Fruit fly (Drosophila melanogaster): ENCODE measurements around the gene HERC2.

Gene HERC2

dm6 chrX:20448828-20449427 lies 54.7 kb downstream of the HERC2 start, which contains the start of gene tbc:
Gene tbc, plus strand, starts transcription at chrX:20449331.
- no peak for TF ChIP-seq EcR (GFP tag; optimal IDR thresholded peaks at IDR 0.05)
- no peak for TF ChIP-seq Dll (optimal IDR thresholded peaks at IDR 0.05)
- TF ChIP-seq CG8478 (optimal IDR thresholded peaks at IDR 0.05): no peak
- no peak for TF ChIP-seq pan (optimal IDR thresholded peaks at IDR 0.05)
- no peak for TF ChIP-seq usp (GFP tag; optimal IDR thresholded peaks at IDR 0.05)
- TF ChIP-seq psq (optimal IDR thresholded peaks at IDR 0.05): no peak

All from whole organism.